Fruit fly (Drosophila melanogaster): ENCODE measurements around the gene CG4829.
A peak's percentile ranks its signal among the peaks of the same experiment; 100 is the strongest.

The CG4829 gene

dm6 chrX:16772882-16773827 lies 38.3 kb upstream of the CG4829 start (continued):
- peak; percentile 69 for TF ChIP-seq tin (GFP tag; optimal IDR thresholded peaks at IDR 0.05)

DNA sequence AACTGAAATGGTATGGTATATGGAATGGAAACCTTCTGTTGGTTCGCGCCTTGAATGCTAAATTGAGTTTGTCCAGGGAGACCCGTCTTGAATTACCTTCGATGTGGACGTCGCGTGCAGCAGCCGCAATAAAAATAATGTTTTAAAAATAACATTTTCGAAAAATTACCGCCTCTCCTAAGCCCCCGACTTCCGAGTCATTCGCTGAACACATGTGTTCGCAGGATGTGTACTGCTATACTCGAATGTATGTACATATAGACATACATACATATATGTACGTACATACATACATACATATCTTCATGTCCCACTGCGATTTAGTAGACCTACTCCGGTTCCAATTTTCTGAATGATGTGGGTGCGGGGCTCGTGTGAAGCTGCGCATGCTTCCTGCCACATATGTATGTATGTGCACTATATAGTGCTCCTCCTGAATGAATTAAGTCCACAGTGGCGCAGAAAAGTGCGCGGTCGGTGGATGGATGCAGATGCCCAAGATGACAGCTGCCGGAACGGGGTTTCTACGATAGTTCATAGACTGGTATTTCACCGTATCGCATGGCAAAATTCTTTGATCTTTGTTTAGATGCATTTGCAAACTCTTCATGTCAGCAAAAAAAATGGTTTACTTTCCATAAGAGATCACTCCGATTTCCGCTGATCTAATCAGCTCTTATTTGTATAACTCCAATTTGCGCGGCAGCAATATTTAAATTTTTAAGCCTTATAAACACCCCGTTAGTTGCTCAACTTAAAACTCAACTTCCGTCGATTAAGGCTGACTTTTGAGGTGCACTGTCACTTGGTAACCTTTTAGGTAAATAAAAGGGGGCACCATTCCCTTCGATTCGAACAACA lies 37.1 kb upstream of the CG4829 start:
- TF ChIP-seq lola (GFP tag; optimal IDR thresholded peaks at IDR 0.05), result peak in 1 of 3 experiments; percentile 1
- TF ChIP-seq dpn (GFP tag; optimal IDR thresholded peaks at IDR 0.05), result no peak
- TF ChIP-seq hth (optimal IDR thresholded peaks at IDR 0.05), result no peak
- TF ChIP-seq CG17359 (tag; optimal IDR thresholded peaks at IDR 0.05), result no peak
- peak; percentile 97 for TF ChIP-seq CG8388 (GFP tag; optimal IDR thresholded peaks at IDR 0.05)
- peak; percentile 14 for TF ChIP-seq dmrt11E (tag; optimal IDR thresholded peaks at IDR 0.05)
- TF ChIP-seq sens (GFP tag), result peak; percentile 67
- no peak for TF ChIP-seq Gsc (GFP tag; IDR thresholded peaks at IDR 0.05)
- no peak for TF ChIP-seq nom (GFP tag; optimal IDR thresholded peaks at IDR 0.05)
- TF ChIP-seq CG2199 (GFP tag; IDR thresholded peaks at IDR 0.05), result peak; percentile 12; the same call in 1 of the 3 replicates
- TF ChIP-seq MTF-1 (GFP tag; optimal IDR thresholded peaks at IDR 0.05; ENCODE audit: borderline replicate concordance), result no peak
- no peak for TF ChIP-seq CG31224 (GFP tag; IDR thresholded peaks at IDR 0.05)
- no peak for TF ChIP-seq CG1792 (GFP tag; optimal IDR thresholded peaks at IDR 0.05)
- peak; percentile 95 for TF ChIP-seq twi (tag; optimal IDR thresholded peaks at IDR 0.05)
- no peak for TF ChIP-seq Pdp1 (GFP tag; optimal IDR thresholded peaks at IDR 0.05)
- TF ChIP-seq CG18764 (GFP tag; optimal IDR thresholded peaks at IDR 0.05), result no peak
- TF ChIP-seq slou (GFP tag; optimal IDR thresholded peaks at IDR 0.05), result no peak
- TF ChIP-seq Camta (GFP tag; optimal IDR thresholded peaks at IDR 0.05), result no peak
- peak; percentile 19 for TF ChIP-seq cg (GFP tag; optimal IDR thresholded peaks at IDR 0.05)
- no peak for TF ChIP-seq sisA (GFP tag; IDR thresholded peaks at IDR 0.05)

DNA sequence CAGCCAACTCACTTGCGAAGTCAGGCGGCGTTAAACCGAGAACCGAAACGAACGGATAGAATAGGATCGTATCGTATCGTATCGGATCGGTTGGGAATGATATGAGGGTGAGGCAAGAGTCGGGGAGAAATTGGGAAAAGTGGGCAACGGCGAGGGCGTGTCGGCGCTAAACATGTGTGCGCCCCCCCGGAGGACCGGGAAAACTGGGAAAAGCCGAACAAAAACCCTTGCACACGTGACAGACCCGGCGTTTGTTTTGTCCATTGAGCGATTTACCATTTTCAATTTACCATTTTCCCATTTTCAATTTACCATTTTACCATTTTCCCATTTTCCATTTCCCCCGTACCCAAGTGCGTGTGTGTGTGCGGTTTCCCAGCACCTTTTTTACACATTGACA lies 36.4 kb upstream of the CG4829 start:
- TF ChIP-seq bowl (GFP tag; IDR thresholded peaks at IDR 0.05) (no peak), hb (GFP tag; IDR thresholded peaks at IDR 0.05; ENCODE audit: partially characterized antibody) (no peak), pfk (GFP tag; optimal IDR thresholded peaks at IDR 0.05) (no peak), twi (tag; optimal IDR thresholded peaks at IDR 0.05) (peak; percentile 94), CG12155 (GFP tag; optimal IDR thresholded peaks at IDR 0.05) (no peak), CG14965 (GFP tag; optimal IDR thresholded peaks at IDR 0.05; ENCODE audit: borderline replicate concordance) (no peak), dm (GFP tag; optimal IDR thresholded peaks at IDR 0.05) (no peak), sens-2 (GFP tag; IDR thresholded peaks at IDR 0.05) (no peak), CG6791 (GFP tag; IDR thresholded peaks at IDR 0.05; ENCODE audit: partially characterized antibody) (no peak), CG31224 (GFP tag; IDR thresholded peaks at IDR 0.05) (no peak), Side (GFP tag; optimal IDR thresholded peaks at IDR 0.05) (no peak), CG3726 (GFP tag; IDR thresholded peaks at IDR 0.05) (no peak), CG2199 (GFP tag; IDR thresholded peaks at IDR 0.05) (no peak), CG4730 (GFP tag; IDR thresholded peaks at IDR 0.05) (no peak), insv (GFP tag; optimal IDR thresholded peaks at IDR 0.05) (no peak), CG15601 (tag; optimal IDR thresholded peaks at IDR 0.05) (peak; percentile 23), CG12744 (GFP tag; optimal IDR thresholded peaks at IDR 0.05) (no peak), Dll (GFP tag; IDR thresholded peaks at IDR 0.05; ENCODE audit: partially characterized antibody) (0 out of 4 replicates have a peak, but pooled peaks have one; percentile 12), CG6254 (GFP tag; optimal IDR thresholded peaks at IDR 0.05) (no peak), sr (GFP tag; IDR thresholded peaks at IDR 0.05) (no peak), Hsf (GFP tag; optimal IDR thresholded peaks at IDR 0.05) (no peak), Pdp1 (GFP tag; optimal IDR thresholded peaks at IDR 0.05) (no peak), CG10543 (GFP tag; optimal IDR thresholded peaks at IDR 0.05) (no peak), zfh2 (GFP tag; optimal IDR thresholded peaks at IDR 0.05) (no peak), CG7357 (GFP tag; IDR thresholded peaks at IDR 0.05) (no peak), odd (GFP tag; optimal IDR thresholded peaks at IDR 0.05) (no peak), CG3407 (GFP tag; optimal IDR thresholded peaks at IDR 0.05) (no peak)

All from whole organism, embryonic.